Fruit fly (Drosophila melanogaster) whole organism, pupa: ENCODE results near the gene Cerk.

Experiments used
- CG10348 ChIP-seq: fragments of 200-800 bp; sonication (Bioruptor generic); IDR thresholded peaks from 2 replicates; pipeline ENCODE4 v1.3.6; 2022; ENCODE audit warnings: missing biosample characterization, missing genetic modification characterization
- CG12605 ChIP-seq: fragments of 200-800 bp; sonication (Bioruptor generic); IDR thresholded peaks from 2 replicates; pipeline ENCODE4 v1.3.6; 2022; ENCODE audit warnings: missing biosample characterization, missing genetic modification characterization
- CG14655 ChIP-seq: fragments of 200-800 bp; sonication (Bioruptor generic); optimal IDR thresholded peaks from 3 replicates; lab custom pipeline; 2017; ENCODE audit warnings: mild to moderate bottlenecking, missing biosample characterization, missing genetic modification reagents, missing genetic modification characterization
- CG17806 ChIP-seq: fragments of 200-800 bp; sonication (Bioruptor generic); optimal IDR thresholded peaks from 2 replicates; lab custom pipeline; 2018; ENCODE audit warnings: missing biosample characterization, mild to moderate bottlenecking, missing genetic modification characterization, moderate library complexity
- CG32121 ChIP-seq: fragments of 200-800 bp; sonication (Bioruptor generic); IDR thresholded peaks from 2 replicates; pipeline ENCODE4 v1.3.6; 2022; ENCODE audit warnings: missing biosample characterization, missing genetic modification characterization
- CG34367 ChIP-seq: fragments of 200-800 bp; sonication (Bioruptor generic); optimal IDR thresholded peaks from 2 replicates; lab custom pipeline; 2018; ENCODE audit warnings: missing biosample characterization, mild to moderate bottlenecking, missing genetic modification characterization
- CG8301 ChIP-seq: fragments of 200-800 bp; sonication (Bioruptor generic); optimal IDR thresholded peaks from 2 replicates; lab custom pipeline; 2018; ENCODE audit warnings: missing biosample characterization, mild to moderate bottlenecking, missing genetic modification characterization
- CG9948 ChIP-seq: fragments of 200-800 bp; sonication (Bioruptor generic); optimal IDR thresholded peaks from 2 replicates; lab custom pipeline; 2018; ENCODE audit warnings: missing biosample characterization, mild to moderate bottlenecking, missing genetic modification characterization, moderate library complexity
- D1 ChIP-seq: fragments of 200-800 bp; sonication (Bioruptor generic); optimal IDR thresholded peaks from 2 replicates; lab custom pipeline; 2018; ENCODE audit warnings: missing biosample characterization, mild to moderate bottlenecking, missing genetic modification characterization, moderate library complexity
- EcR ChIP-seq: fragments of 200-800 bp; sonication (Bioruptor generic); optimal IDR thresholded peaks from 3 replicates; lab custom pipeline; 2019; ENCODE audit warnings: missing biosample characterization, missing genetic modification characterization, mild to moderate bottlenecking, moderate library complexity, missing genetic modification reagents
- Ets98B ChIP-seq: fragments of 200-800 bp; sonication (Bioruptor generic); IDR thresholded peaks from 2 replicates; pipeline ENCODE4 v1.3.6; 2022; ENCODE audit warnings: missing biosample characterization, missing genetic modification characterization
- Pif1B ChIP-seq: fragments of 200-800 bp; sonication (Bioruptor generic); optimal IDR thresholded peaks from 3 replicates; lab custom pipeline; 2016; ENCODE audit warnings: missing biosample characterization, missing genetic modification characterization
- fd96Ca ChIP-seq: fragments of 200-800 bp; sonication (Bioruptor generic); IDR thresholded peaks from 3 replicates; pipeline ENCODE4 v1.3.6; 2022; ENCODE audit warnings: missing biosample characterization, missing genetic modification characterization
- rn ChIP-seq: fragments of 200-800 bp; sonication (Bioruptor generic); IDR thresholded peaks from 2 replicates; pipeline ENCODE4 v1.3.6; 2022; ENCODE audit warnings: missing biosample characterization, missing genetic modification characterization

dm6 chr3R:5393742-5394391 is 25.8 kb upstream of the Cerk start, which contains the start of gene CG1172:
- TF ChIP-seq EcR (GFP tag; lab: Kevin White, UChicago) (no peak), Pif1B (GFP tag; lab: Kevin White, UChicago) (no peak), CG12605 (no peak), CG14655 (GFP tag; lab: Kevin White, UChicago) (no peak), Ets98B (GFP tag; lab: Robert Waterston, UW) (no peak), fd96Ca (GFP tag; lab: Robert Waterston, UW) (no peak), CG17806 (tag; lab: Kevin White, UChicago) (no peak), CG32121 (GFP tag; lab: Robert Waterston, UW) (no peak), CG10348 (no peak), CG8301 (tag; lab: Kevin White, UChicago) (no peak), CG34367 (tag; lab: Kevin White, UChicago) (no peak), CG9948 (no peak), rn (no peak), D1 (tag; lab: Kevin White, UChicago) (no peak)
